Fruit fly (Drosophila melanogaster) whole organism, adult: ENCODE results near the gene CG6356.

Experiments
- CG12768 ChIP-seq: fragments of 200-800 bp; sonication (Bioruptor generic); optimal IDR thresholded peaks from 2 replicates; lab custom pipeline; 2017; ENCODE audit warnings: missing biosample characterization, missing genetic modification characterization, mild to moderate bottlenecking, moderate library complexity, missing genetic modification reagents
- CG1620 ChIP-seq: fragments of 200-800 bp; sonication (Bioruptor generic); optimal IDR thresholded peaks from 2 replicates; lab custom pipeline; 2016; ENCODE audit warnings: missing biosample characterization, missing genetic modification characterization
- CG33017 ChIP-seq: fragments of 200-800 bp; sonication (Bioruptor generic); optimal IDR thresholded peaks from 2 replicates; lab custom pipeline; 2018; ENCODE audit warnings: missing biosample characterization, mild to moderate bottlenecking, missing genetic modification characterization, moderate library complexity
- CG5204 ChIP-seq: fragments of 200-800 bp; sonication (Bioruptor generic); optimal IDR thresholded peaks from 2 replicates; lab custom pipeline; 2016; ENCODE audit warnings: missing biosample characterization, missing genetic modification characterization
- CG7101 ChIP-seq: fragments of 200-800 bp; sonication (Bioruptor generic); optimal IDR thresholded peaks from 2 replicates; lab custom pipeline; 2018; ENCODE audit warnings: missing biosample characterization, mild to moderate bottlenecking, missing genetic modification characterization, moderate library complexity
- Clk ChIP-seq: fragments of 200-800 bp; sonication (Bioruptor generic); optimal IDR thresholded peaks from 2 replicates; lab custom pipeline; 2017; ENCODE audit warnings: missing biosample characterization, missing genetic modification characterization
- Hr96 ChIP-seq: fragments of 200-800 bp; sonication (Bioruptor generic); optimal IDR thresholded peaks from 2 replicates; lab custom pipeline; 2016; ENCODE audit warnings: missing biosample characterization, missing genetic modification characterization
- Mnt ChIP-seq: fragments of 200-800 bp; sonication (Bioruptor generic); optimal IDR thresholded peaks from 2 replicates; lab custom pipeline; 2016; ENCODE audit warnings: missing biosample characterization, mild to moderate bottlenecking, missing genetic modification characterization
- cic ChIP-seq: fragments of 200-800 bp; sonication (Bioruptor generic); optimal IDR thresholded peaks from 2 replicates; lab custom pipeline; 2017; ENCODE audit warnings: missing biosample characterization, mild to moderate bottlenecking, missing genetic modification characterization, moderate library complexity
- cnc ChIP-seq, 2 experiments: fragments of >200 bp; optimal IDR thresholded peaks; 2 replicates each; lab custom pipeline; 2017
- ovo ChIP-seq: fragments of 200-800 bp; sonication (Bioruptor generic); optimal IDR thresholded peaks from 2 replicates; lab custom pipeline; 2016; ENCODE audit warnings: missing biosample characterization, missing genetic modification characterization
- tj ChIP-seq: fragments of 200-800 bp; sonication (Bioruptor generic); optimal IDR thresholded peaks from 3 replicates; lab custom pipeline; 2017; ENCODE audit warnings: missing biosample characterization, mild to moderate bottlenecking, missing genetic modification characterization, moderate library complexity

dm6 chr3R:24264414-24265363, 19.1 kb upstream of the CG6356 start:
- TF ChIP-seq Mnt (GFP tag; lab: Kevin White, UChicago) (no peak), CG12768 (peak; percentile 31), Hr96 (GFP tag; lab: Kevin White, UChicago) (no peak), CG5204 (GFP tag; lab: Kevin White, UChicago) (no peak), tj (GFP tag; lab: Kevin White, UChicago) (peak; percentile 58), ovo (peak; percentile 13), cic (GFP tag; lab: Kevin White, UChicago) (peak; percentile 81), CG1620 (no peak), cnc (optimal IDR thresholded peaks at IDR 0.05; lab: Kevin White, UChicago) (no peak), CG33017 (tag; lab: Kevin White, UChicago) (no peak), Clk (GFP tag; lab: Kevin White, UChicago) (no peak), CG7101 (tag; lab: Kevin White, UChicago) (no peak)
